Worm (Caenorhabditis elegans) whole organism, mixed stage, embryonic: ENCODE measurements around the gene str-232.

Source experiments
- cnd-1 ChIP-seq: fragments of 200-800 bp; sonication (Bioruptor generic); optimal IDR thresholded peaks from 2 replicates; lab custom pipeline; 2018; ENCODE audit warnings: mild to moderate bottlenecking, missing genetic modification characterization, missing compliant biosample characterization
- elt-1 ChIP-seq: sonication (generic microtip); optimal IDR thresholded peaks from 2 replicates; lab custom pipeline; 2017; ENCODE audit warnings: missing genetic modification characterization, mild to moderate bottlenecking, missing compliant biosample characterization, antibody characterized with exemption, moderate library complexity, borderline replicate concordance; ENCODE audit not compliant: insufficient read depth
- elt-3 ChIP-seq: fragments of 150-350 bp; optimal IDR thresholded peaks from 2 replicates; lab custom pipeline; 2014; ENCODE audit warnings: missing biosample characterization, missing genetic modification characterization
- flh-1 ChIP-seq: fragments of 200-800 bp; sonication (Bioruptor generic); optimal IDR thresholded peaks from 2 replicates; lab custom pipeline; 2018; ENCODE audit warnings: mild to moderate bottlenecking, missing genetic modification characterization, moderate library complexity, missing compliant biosample characterization
- lsy-2 ChIP-seq: fragments of 150-350 bp; optimal IDR thresholded peaks from 2 replicates; lab custom pipeline; 2014; ENCODE audit warnings: missing biosample characterization, missing genetic modification characterization
- mab-5 ChIP-seq: fragments of 150-350 bp; optimal IDR thresholded peaks from 2 replicates; lab custom pipeline; 2014; ENCODE audit warnings: missing biosample characterization, missing genetic modification characterization
- nhr-237 ChIP-seq: fragments of 150-350 bp; optimal IDR thresholded peaks from 2 replicates; lab custom pipeline; 2014; ENCODE audit warnings: missing biosample characterization, missing genetic modification characterization
- nhr-28 ChIP-seq: fragments of 150-350 bp; optimal IDR thresholded peaks from 2 replicates; lab custom pipeline; 2014; ENCODE audit warnings: missing biosample characterization, missing genetic modification characterization
- nhr-76 ChIP-seq: sonication (generic microtip); optimal IDR thresholded peaks from 2 replicates; lab custom pipeline; 2017; ENCODE audit warnings: missing biosample characterization, missing genetic modification characterization
- pha-4 ChIP-seq: fragments of 150-350 bp; optimal IDR thresholded peaks from 2 replicates; lab custom pipeline; 2018; ENCODE audit warnings: missing biosample characterization, missing genetic modification reagents, missing genetic modification characterization
- sptf-1 ChIP-seq: sonication (generic microtip); optimal IDR thresholded peaks from 2 replicates; lab custom pipeline; 2017; ENCODE audit warnings: mild to moderate bottlenecking, missing genetic modification characterization, moderate library complexity, missing compliant biosample characterization
- unc-120 ChIP-seq: sonication (generic microtip); optimal IDR thresholded peaks from 2 replicates; lab custom pipeline; 2017; ENCODE audit warnings: missing genetic modification characterization, missing compliant biosample characterization; ENCODE audit not compliant: poor library complexity, severe bottlenecking
- unc-39 ChIP-seq: fragments of 150-350 bp; optimal IDR thresholded peaks from 2 replicates; lab custom pipeline; 2014; ENCODE audit warnings: missing biosample characterization, missing genetic modification characterization
- unc-62 ChIP-seq: fragments of 150-350 bp; optimal IDR thresholded peaks from 2 replicates; lab custom pipeline; 2014; ENCODE audit warnings: missing biosample characterization, missing genetic modification reagents, missing genetic modification characterization

DNA sequence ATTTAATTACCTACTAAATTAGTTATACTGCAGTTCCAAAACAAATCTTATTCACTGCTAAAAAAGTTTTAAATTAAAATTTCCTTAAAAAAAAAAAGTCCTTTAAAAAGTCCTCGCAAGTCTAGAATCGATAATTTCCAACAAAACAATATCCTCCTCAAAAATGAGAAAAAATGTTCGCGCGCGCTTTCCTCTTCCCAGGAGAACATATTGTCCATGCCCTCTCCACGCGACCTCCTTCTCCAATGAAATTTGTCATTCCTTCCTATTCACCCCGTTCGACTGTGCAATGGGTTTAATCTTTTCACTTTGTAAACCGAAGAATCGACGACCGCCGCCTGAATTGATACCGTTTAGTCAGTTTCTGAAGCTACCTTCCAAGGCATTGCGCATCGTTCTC lies 20.6 kb upstream of the str-232 start, which contains the start of gene T10C6.10:
- TF ChIP-seq nhr-28 (tag; lab: Kevin White, UChicago) (no peak), nhr-237 (tag; lab: Kevin White, UChicago) (no peak), sptf-1 (no peak), cnd-1 (tag; lab: Kevin White, UChicago) (no peak), pha-4 (tag; lab: Kevin White, UChicago) (no peak), unc-39 (tag; lab: Kevin White, UChicago) (no peak), unc-120 (tag; lab: Kevin White, UChicago) (no peak), lsy-2 (tag; lab: Kevin White, UChicago) (no peak), elt-3 (tag; lab: Kevin White, UChicago) (no peak), unc-62 (GFP tag; lab: Kevin White, UChicago) (no peak), elt-1 (tag; lab: Kevin White, UChicago) (no peak), nhr-76 (no peak), flh-1 (no peak), mab-5 (tag; lab: Kevin White, UChicago) (no peak)
